Worm (Caenorhabditis elegans): Measurements from ENCODE around the gene C32H11.4.

- TF ChIP-seq flt-1 (GFP tag; IDR thresholded peaks at IDR 0.05), result no peak
- no peak for TF ChIP-seq ref-1 (GFP tag; conservative IDR thresholded peaks at IDR 0.05)
- no peak for TF ChIP-seq ztf-23 (GFP tag; IDR thresholded peaks at IDR 0.05)
- TF ChIP-seq tab-1 (GFP tag; IDR thresholded peaks at IDR 0.05), result no peak
- TF ChIP-seq cog-1 (tag; optimal IDR thresholded peaks at IDR 0.05), result no peak
- no peak for TF ChIP-seq klf-2 (GFP tag; conservative IDR thresholded peaks at IDR 0.05)
Observed at ce11 chrIV:12957730-12958129, 36.7 kb downstream of the C32H11.4 start, which contains the start of gene F55G11.6.
